Worm (Caenorhabditis elegans): ENCODE measurements around the gene R03C1.1.

The R03C1.1 gene

ce11 chrII:14910307-14910706, at the start of gene R03C1.1:
Gene R03C1.1 (minus strand): TSS chrII:14910407.
- TF ChIP-seq hmg-11 (tag; optimal IDR thresholded peaks at IDR 0.05), result no peak

- TF ChIP-seq pha-4 (tag; optimal IDR thresholded peaks at IDR 0.05) (peak; percentile 9), elt-2 (tag; optimal IDR thresholded peaks at IDR 0.05) (peak; percentile 90), jun-1 (tag; optimal IDR thresholded peaks at IDR 0.05) (peak; percentile 81), pqm-1 (tag; optimal IDR thresholded peaks at IDR 0.05) (peak; percentile 54), unc-62 (GFP tag; optimal IDR thresholded peaks at IDR 0.05) (no peak), ceh-16 (tag; optimal IDR thresholded peaks at IDR 0.05) (no peak), ceh-9 (tag; optimal IDR thresholded peaks at IDR 0.05) (no peak)
Measured at ce11 chrII:14959273-14959672, 49.1 kb upstream of the R03C1.1 start.

- peak; percentile 32 for TF ChIP-seq elt-2 (tag; optimal IDR thresholded peaks at IDR 0.05)
- TF ChIP-seq nhr-11 (tag; optimal IDR thresholded peaks at IDR 0.05), result no peak
Measured at ce11 chrII:14958113-14958512, 47.9 kb upstream of the R03C1.1 start, which contains the start of gene Y53F4B.1. Gene Y53F4B.1 (minus strand): TSS chrII:14958213.

ce11 chrII:14952464-14953064, 42.4 kb upstream of the R03C1.1 start:
- no peak for TF ChIP-seq elt-3 (tag; optimal IDR thresholded peaks at IDR 0.05)
- peak; percentile 82 for TF ChIP-seq ceh-28 (tag; optimal IDR thresholded peaks at IDR 0.05)
- no peak for TF ChIP-seq tbx-2 (tag; optimal IDR thresholded peaks at IDR 0.05)

ce11 chrII:14946545-14946944, 36.3 kb upstream of the R03C1.1 start:
- TF ChIP-seq nhr-28 (tag; optimal IDR thresholded peaks at IDR 0.05), result no peak
- no peak for TF ChIP-seq fos-1 (tag; optimal IDR thresholded peaks at IDR 0.05)
- TF ChIP-seq fkh-10 (GFP tag; optimal IDR thresholded peaks at IDR 0.05), result peak; percentile 72
- TF ChIP-seq nhr-77 (tag; optimal IDR thresholded peaks at IDR 0.05), result no peak

- no peak for TF ChIP-seq egl-5 (tag; optimal IDR thresholded peaks at IDR 0.05)
- peak; percentile 89 for TF ChIP-seq snpc-4 (tag; optimal IDR thresholded peaks at IDR 0.05)
Measured at ce11 chrII:14945518-14945917, 35.3 kb upstream of the R03C1.1 start.

- TF ChIP-seq elt-2 (tag; optimal IDR thresholded peaks at IDR 0.05) (no peak), pha-4 (tag; optimal IDR thresholded peaks at IDR 0.05) (no peak), ceh-9 (tag; optimal IDR thresholded peaks at IDR 0.05) (no peak), fos-1 (tag; optimal IDR thresholded peaks at IDR 0.05) (no peak), nhr-43 (tag; optimal IDR thresholded peaks at IDR 0.05; ENCODE audit: poor library complexity, severe bottlenecking) (no peak), egl-27 (tag; optimal IDR thresholded peaks at IDR 0.05) (no peak), ztf-11 (tag; optimal IDR thresholded peaks at IDR 0.05) (no peak), lsy-12 (tag; optimal IDR thresholded peaks at IDR 0.05) (no peak), hmg-11 (tag; optimal IDR thresholded peaks at IDR 0.05) (no peak), nhr-67 (tag; optimal IDR thresholded peaks at IDR 0.05) (no peak), ztf-4 (tag; optimal IDR thresholded peaks at IDR 0.05) (no peak), skn-1 (tag; optimal IDR thresholded peaks at IDR 0.05) (no peak), R02D3.7 (tag; optimal IDR thresholded peaks at IDR 0.05) (no peak), aly-2 (tag; optimal IDR thresholded peaks at IDR 0.05) (no peak), mml-1 (tag; optimal IDR thresholded peaks at IDR 0.05) (no peak), sea-2 (GFP tag; optimal IDR thresholded peaks at IDR 0.05) (no peak), egl-5 (tag; optimal IDR thresholded peaks at IDR 0.05) (no peak), ama-1 (optimal IDR thresholded peaks at IDR 0.05) (no peak), unc-62 (GFP tag; optimal IDR thresholded peaks at IDR 0.05) (no peak)
Measured at ce11 chrII:14940980-14941379, 30.8 kb upstream of the R03C1.1 start.
